Worm (Caenorhabditis elegans) whole organism, L2 larva: ENCODE data around the gene col-132.

Experiments used
- C34F6.9 ChIP-seq: fragments of 150-350 bp; optimal IDR thresholded peaks from 2 replicates; lab custom pipeline; 2014; ENCODE audit warnings: missing biosample characterization, missing genetic modification characterization
- F13H6.1 ChIP-seq: sonication (generic microtip); optimal IDR thresholded peaks from 2 replicates; lab custom pipeline; 2016; ENCODE audit warnings: missing genetic modification characterization, missing compliant biosample characterization
- R02D3.7 ChIP-seq: fragments of 150-350 bp; optimal IDR thresholded peaks from 2 replicates; lab custom pipeline; 2014; ENCODE audit warnings: missing biosample characterization, missing genetic modification characterization
- ZK546.5 ChIP-seq: sonication (generic microtip); optimal IDR thresholded peaks from 2 replicates; lab custom pipeline; 2017; ENCODE audit warnings: missing biosample characterization, missing genetic modification characterization
- alr-1 ChIP-seq: fragments of 150-350 bp; optimal IDR thresholded peaks from 2 replicates; lab custom pipeline; 2014; ENCODE audit warnings: missing biosample characterization, missing genetic modification characterization
- aly-2 ChIP-seq: fragments of 150-350 bp; optimal IDR thresholded peaks from 2 replicates; lab custom pipeline; 2014; ENCODE audit warnings: missing biosample characterization, missing genetic modification characterization
- ama-1 ChIP-seq: fragments of 150-350 bp; optimal IDR thresholded peaks from 2 replicates; lab custom pipeline; 2018; ENCODE audit warnings: inconsistent platforms
- blmp-1 ChIP-seq: sonication (generic microtip); optimal IDR thresholded peaks from 2 replicates; lab custom pipeline; 2017; ENCODE audit warnings: missing genetic modification characterization, mild to moderate bottlenecking, missing compliant biosample characterization, antibody characterized with exemption, moderate library complexity; ENCODE audit not compliant: insufficient read depth
- crh-2 ChIP-seq: sonication (generic microtip); optimal IDR thresholded peaks from 2 replicates; lab custom pipeline; 2017; ENCODE audit warnings: missing biosample characterization, missing genetic modification characterization
- dmd-4 ChIP-seq: sonication (generic microtip); optimal IDR thresholded peaks from 2 replicates; lab custom pipeline; 2017; ENCODE audit warnings: missing biosample characterization, missing genetic modification characterization
- gmeb-1 ChIP-seq: fragments of 150-350 bp; optimal IDR thresholded peaks from 2 replicates; lab custom pipeline; 2014; ENCODE audit warnings: missing biosample characterization, missing genetic modification characterization
- lin-11 ChIP-seq: fragments of 150-350 bp; sonication (generic microtip); optimal IDR thresholded peaks from 2 replicates; lab custom pipeline; 2014; ENCODE audit warnings: missing biosample characterization, missing genetic modification characterization, inconsistent platforms, mixed read lengths
- mab-5 ChIP-seq: fragments of 150-350 bp; optimal IDR thresholded peaks from 2 replicates; lab custom pipeline; 2014; ENCODE audit warnings: missing biosample characterization, missing genetic modification characterization
- mdl-1 ChIP-seq, 2 experiments: fragments of 150-350 bp in 1 of 2; sonication (generic microtip) in 1 of 2; optimal IDR thresholded peaks; 2 replicates each; lab custom pipeline; 2017; ENCODE audit warnings: missing biosample characterization in 2 of 2, missing genetic modification characterization in 2 of 2
- nhr-10 ChIP-seq: sonication (generic microtip); optimal IDR thresholded peaks from 2 replicates; lab custom pipeline; 2017; ENCODE audit warnings: missing biosample characterization, missing genetic modification characterization
- nhr-11 ChIP-seq: fragments of 150-350 bp; optimal IDR thresholded peaks from 2 replicates; lab custom pipeline; 2014; ENCODE audit warnings: missing biosample characterization, missing genetic modification characterization
- nhr-12 ChIP-seq: fragments of 150-350 bp; optimal IDR thresholded peaks from 2 replicates; lab custom pipeline; 2014; ENCODE audit warnings: missing biosample characterization, missing genetic modification characterization
- nhr-129 ChIP-seq: fragments of 150-350 bp; optimal IDR thresholded peaks from 2 replicates; lab custom pipeline; 2014; ENCODE audit warnings: missing biosample characterization, missing genetic modification characterization
- nhr-21 ChIP-seq: fragments of 150-350 bp; optimal IDR thresholded peaks from 2 replicates; lab custom pipeline; 2014; ENCODE audit warnings: missing biosample characterization, missing genetic modification characterization
- nhr-237 ChIP-seq: fragments of 150-350 bp; optimal IDR thresholded peaks from 2 replicates; lab custom pipeline; 2014; ENCODE audit warnings: missing biosample characterization, missing genetic modification characterization
- nhr-25 ChIP-seq: fragments of 150-350 bp; sonication (generic microtip); optimal IDR thresholded peaks from 3 replicates; lab custom pipeline; 2014; ENCODE audit warnings: missing biosample characterization, missing genetic modification characterization
- nhr-6 ChIP-seq: fragments of 150-350 bp; optimal IDR thresholded peaks from 2 replicates; lab custom pipeline; 2014; ENCODE audit warnings: missing biosample characterization, missing genetic modification characterization
- sem-4 ChIP-seq: fragments of 150-350 bp; optimal IDR thresholded peaks from 2 replicates; lab custom pipeline; 2014; ENCODE audit warnings: missing biosample characterization, missing genetic modification reagents, missing genetic modification characterization
- skn-1 ChIP-seq: sonication (generic microtip); optimal IDR thresholded peaks from 2 replicates; lab custom pipeline; 2017; ENCODE audit warnings: missing biosample characterization, missing genetic modification characterization
- sma-3 ChIP-seq: sonication (generic microtip); optimal IDR thresholded peaks from 2 replicates; lab custom pipeline; 2016; ENCODE audit warnings: missing genetic modification reagents, missing genetic modification characterization, missing compliant biosample characterization
- sma-9 ChIP-seq, 2 experiments: fragments of 150-350 bp in 1 of 2; sonication (generic microtip) in 1 of 2; optimal IDR thresholded peaks; 2 replicates each; lab custom pipeline; 2014 to 2016; ENCODE audit warnings: missing genetic modification characterization in 2 of 2, mild to moderate bottlenecking in 1 of 2, missing biosample characterization in 1 of 2, missing compliant biosample characterization in 1 of 2, missing genetic modification reagents in 1 of 2, moderate library complexity in 1 of 2
- unc-39 ChIP-seq: fragments of 150-350 bp; optimal IDR thresholded peaks from 2 replicates; lab custom pipeline; 2014; ENCODE audit warnings: missing biosample characterization, missing genetic modification characterization
- unc-55 ChIP-seq: fragments of 150-350 bp; sonication (generic microtip); optimal IDR thresholded peaks from 3 replicates; lab custom pipeline; 2014; ENCODE audit warnings: missing biosample characterization, missing genetic modification reagents, missing genetic modification characterization
- zag-1 ChIP-seq: fragments of 150-350 bp; optimal IDR thresholded peaks from 2 replicates; lab custom pipeline; 2014; ENCODE audit warnings: missing biosample characterization, missing genetic modification characterization
- ztf-11 ChIP-seq: sonication (generic microtip); optimal IDR thresholded peaks from 2 replicates; lab custom pipeline; 2017; ENCODE audit warnings: missing biosample characterization, missing genetic modification characterization
- ztf-4 ChIP-seq: fragments of 150-350 bp; optimal IDR thresholded peaks from 2 replicates; lab custom pipeline; 2014; ENCODE audit warnings: missing biosample characterization, missing genetic modification characterization

Gene col-132

DNA sequence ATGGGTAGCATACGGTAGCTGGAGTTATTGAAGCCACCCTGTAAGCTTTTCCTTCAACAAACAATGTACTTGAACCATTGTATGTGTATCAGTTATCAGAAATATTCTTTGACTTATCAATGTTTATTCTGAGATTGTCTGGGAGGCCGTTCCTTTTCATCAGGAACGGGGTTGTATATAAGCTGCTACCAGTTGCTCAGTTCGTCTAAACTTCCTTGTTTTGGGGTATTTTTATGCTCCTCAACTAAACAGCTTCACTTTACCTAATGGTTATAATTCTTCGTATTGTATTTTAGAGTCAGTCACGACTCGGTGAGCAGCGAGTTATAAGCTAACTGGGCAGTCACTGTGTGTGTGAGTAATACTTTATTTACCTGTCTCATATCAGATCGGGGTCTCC is 5.2 kb downstream of the col-132 start:
- TF ChIP-seq crh-2: no peak
- no peak for TF ChIP-seq mab-5 (tag; lab: Kevin White, UChicago)
- no peak for TF ChIP-seq lin-11
- TF ChIP-seq sem-4: no peak
- TF ChIP-seq sma-9 (GFP tag; optimal IDR thresholded peaks at IDR 0.05; lab: Kevin White, UChicago): no peak
- TF ChIP-seq sma-9 (tag; optimal IDR thresholded peaks at IDR 0.05; lab: Kevin White, UChicago): no peak
- TF ChIP-seq C34F6.9 (tag; lab: Kevin White, UChicago): no peak
- no peak for TF ChIP-seq nhr-11
- TF ChIP-seq aly-2 (tag; lab: Kevin White, UChicago): no peak
- TF ChIP-seq unc-39: no peak
- TF ChIP-seq mdl-1 (tag; optimal IDR thresholded peaks at IDR 0.05; lab: Kevin White, UChicago): no peak
- no peak for TF ChIP-seq skn-1
- TF ChIP-seq blmp-1 (tag; lab: Kevin White, UChicago): no peak
- no peak for TF ChIP-seq gmeb-1
- no peak for TF ChIP-seq ztf-11 (tag; lab: Kevin White, UChicago)
- TF ChIP-seq zag-1 (tag; lab: Kevin White, UChicago): no peak
- no peak for TF ChIP-seq sma-3 (GFP tag; lab: Kevin White, UChicago)
- no peak for TF ChIP-seq dmd-4 (tag; lab: Kevin White, UChicago)
- no peak for TF ChIP-seq R02D3.7 (tag; lab: Kevin White, UChicago)

- TF ChIP-seq nhr-237 (tag; lab: Kevin White, UChicago): no peak
- peak; percentile 66 for TF ChIP-seq sma-3 (GFP tag; lab: Kevin White, UChicago)
- TF ChIP-seq alr-1 (tag; lab: Kevin White, UChicago): no peak
- TF ChIP-seq nhr-6 (tag; lab: Kevin White, UChicago): peak; percentile 12
- TF ChIP-seq skn-1: no peak
- TF ChIP-seq C34F6.9 (tag; lab: Kevin White, UChicago): no peak
- TF ChIP-seq ZK546.5: no peak
- TF ChIP-seq ztf-4 (tag; lab: Kevin White, UChicago): peak; percentile 77
- TF ChIP-seq unc-55 (GFP tag; lab: Kevin White, UChicago): no peak
- no peak for TF ChIP-seq lin-11
- peak; percentile 17 for TF ChIP-seq F13H6.1 (tag; lab: Kevin White, UChicago)
- no peak for TF ChIP-seq nhr-10 (tag; lab: Kevin White, UChicago)
- peak; percentile 22 for TF ChIP-seq ama-1 (lab: Kevin White, UChicago)
- TF ChIP-seq nhr-25 (tag; lab: Kevin White, UChicago): peak; percentile 92
Observed at ce11 chrIV:13082836-13083763, 7.8 kb downstream of the col-132 start.

ce11 chrIV:13082106-13082505 is 8.8 kb downstream of the col-132 start:
- TF ChIP-seq nhr-12 (tag; lab: Kevin White, UChicago): no peak
- TF ChIP-seq unc-39: no peak
- TF ChIP-seq nhr-129: peak; percentile 38
- TF ChIP-seq lin-11: no peak
- TF ChIP-seq zag-1 (tag; lab: Kevin White, UChicago): no peak
- peak; percentile 19 for TF ChIP-seq nhr-25 (tag; lab: Kevin White, UChicago)
- peak; percentile 10 for TF ChIP-seq sem-4
- TF ChIP-seq, all 48 proteins: peak for 3

DNA sequence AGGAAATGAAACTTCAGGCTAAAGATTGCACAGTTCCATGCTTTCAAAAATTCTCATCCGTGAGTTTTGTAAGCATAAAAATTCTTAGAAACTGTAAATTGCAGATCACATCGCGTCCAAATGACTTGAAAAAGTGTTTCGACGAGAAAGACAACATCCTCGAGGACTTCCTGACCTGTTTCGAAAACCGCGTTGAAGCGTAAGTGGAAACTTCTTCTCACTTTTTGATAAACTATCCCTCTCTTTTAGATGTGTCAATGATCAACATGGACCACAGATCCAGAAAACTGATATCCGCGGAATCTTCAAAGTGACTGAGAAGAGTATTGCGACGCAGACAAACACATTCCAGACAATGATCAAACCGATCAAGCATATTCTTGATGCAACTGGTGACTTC is 10.0 kb downstream of the col-132 start:
- TF ChIP-seq nhr-129: peak; percentile 19
- TF ChIP-seq mdl-1 (tag; optimal IDR thresholded peaks at IDR 0.05; lab: Kevin White, UChicago): no peak

ce11 chrIV:13080185-13080584 is 10.7 kb downstream of the col-132 start:
- TF ChIP-seq nhr-11 (peak; percentile 35), nhr-129 (peak; percentile 98), blmp-1 (tag; lab: Kevin White, UChicago) (no peak), sma-3 (GFP tag; lab: Kevin White, UChicago) (peak; percentile 36), dmd-4 (tag; lab: Kevin White, UChicago) (no peak), nhr-25 (tag; lab: Kevin White, UChicago) (peak; percentile 66), unc-39 (no peak), nhr-21 (tag; lab: Kevin White, UChicago) (peak; percentile 55)
